Worm (Caenorhabditis elegans) whole organism, early embryonic: ENCODE measurements around the gene clec-171.

Experiments
- F13C5.2 ChIP-seq: sonication (generic microtip); optimal IDR thresholded peaks from 2 replicates; lab custom pipeline; 2017; ENCODE audit warnings: mild to moderate bottlenecking, missing genetic modification characterization, inconsistent platforms, missing compliant biosample characterization
- aly-1 ChIP-seq: sonication (generic microtip); optimal IDR thresholded peaks from 2 replicates; lab custom pipeline; 2016; ENCODE audit warnings: missing genetic modification characterization, missing compliant biosample characterization
- ama-1 ChIP-seq: fragments of 150-350 bp; optimal IDR thresholded peaks from 2 replicates; lab custom pipeline; 2014
- ceh-36 ChIP-seq: sonication (generic microtip); optimal IDR thresholded peaks from 2 replicates; lab custom pipeline; 2016; ENCODE audit warnings: missing genetic modification characterization, inconsistent platforms, missing compliant biosample characterization
- flt-1 ChIP-seq: fragments of 200-800 bp; sonication (Bioruptor generic); IDR thresholded peaks from 2 replicates; pipeline ENCODE4 v1.3.6; 2022; ENCODE audit warnings: missing genetic modification characterization, missing compliant biosample characterization
- hmg-4 ChIP-seq: fragments of 200-800 bp; sonication (Bioruptor generic); optimal IDR thresholded peaks from 2 replicates; lab custom pipeline; 2018; ENCODE audit warnings: mild to moderate bottlenecking, missing genetic modification characterization, missing compliant biosample characterization
- pes-1 ChIP-seq: fragments of 200-800 bp; sonication (Bioruptor generic); IDR thresholded peaks from 2 replicates; pipeline ENCODE4 v1.3.6; 2022; ENCODE audit warnings: missing genetic modification reagents, missing genetic modification characterization, missing compliant biosample characterization
- sea-1 ChIP-seq: fragments of 200-800 bp; sonication (Bioruptor generic); conservative IDR thresholded peaks from 2 replicates; pipeline ENCODE4 v1.3.6; 2022; ENCODE audit warnings: missing genetic modification characterization, missing compliant biosample characterization
- tra-4 ChIP-seq: sonication (generic microtip); optimal IDR thresholded peaks from 2 replicates; lab custom pipeline; 2017; ENCODE audit warnings: missing genetic modification characterization, missing compliant biosample characterization

DNA sequence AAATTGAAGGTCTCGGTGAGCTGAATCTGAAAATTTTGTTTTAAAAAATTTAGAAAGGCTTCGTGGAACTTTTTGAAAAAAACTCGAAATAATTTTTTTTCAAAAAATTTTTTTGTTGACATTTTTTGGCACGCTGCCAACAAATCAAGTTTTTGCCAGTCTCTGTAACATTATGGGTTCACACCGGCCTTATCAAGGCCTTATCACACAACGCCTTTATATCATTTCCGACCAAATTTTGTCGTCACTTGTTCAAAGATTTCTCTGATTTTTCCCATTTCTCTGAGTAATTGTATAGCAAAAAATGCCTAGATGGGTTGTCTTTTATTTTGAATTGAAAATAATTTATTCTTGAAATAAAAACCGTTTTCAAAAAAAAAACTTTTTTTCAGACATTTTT, 21.4 kb downstream of the clec-171 start:
- TF ChIP-seq aly-1 (tag; lab: Kevin White, UChicago) (no peak), sea-1 (GFP tag; lab: Robert Waterston, UW) (no peak), pes-1 (no peak), ama-1 (lab: Kevin White, UChicago) (no peak), F13C5.2 (tag; lab: Kevin White, UChicago) (no peak), flt-1 (GFP tag; lab: Robert Waterston, UW) (no peak), hmg-4 (GFP tag; lab: Kevin White, UChicago) (no peak), ceh-36 (tag; lab: Kevin White, UChicago) (no peak), tra-4 (tag; lab: Kevin White, UChicago) (no peak)
